Fruit fly (Drosophila melanogaster) whole organism, embryonic: ENCODE measurements around the gene Patr-1.

Experiments
- ATbp ChIP-seq: fragments of 200-800 bp; sonication (Bioruptor generic); optimal IDR thresholded peaks from 2 replicates; lab custom pipeline; 2017; ENCODE audit warnings: missing biosample characterization, mild to moderate bottlenecking, missing genetic modification characterization, missing genetic modification reagents
- CG10147 ChIP-seq: fragments of 200-800 bp; sonication (Bioruptor generic); optimal IDR thresholded peaks from 2 replicates; lab custom pipeline; 2019; ENCODE audit warnings: missing biosample characterization, mild to moderate bottlenecking, missing genetic modification characterization, moderate library complexity
- CG10267 ChIP-seq: fragments of 200-800 bp; sonication (Bioruptor generic); optimal IDR thresholded peaks from 2 replicates; lab custom pipeline; 2018; ENCODE audit warnings: missing biosample characterization, mild to moderate bottlenecking, missing genetic modification characterization, moderate library complexity
- CG11456 ChIP-seq: fragments of 200-800 bp; sonication (Bioruptor generic); IDR thresholded peaks from 3 replicates; pipeline ENCODE4 v1.3.6; 2022; ENCODE audit warnings: missing biosample characterization, missing genetic modification characterization
- CG1233 ChIP-seq: fragments of 200-800 bp; sonication (Bioruptor generic); optimal IDR thresholded peaks from 4 replicates; lab custom pipeline; 2018; ENCODE audit warnings: missing biosample characterization, mild to moderate bottlenecking, missing genetic modification characterization
- CG13775 ChIP-seq: fragments of 200-800 bp; sonication (Bioruptor generic); optimal IDR thresholded peaks from 3 replicates; lab custom pipeline; 2017; ENCODE audit warnings: missing biosample characterization, mild to moderate bottlenecking, missing genetic modification characterization
- CG14014 ChIP-seq: fragments of 200-800 bp; sonication (Bioruptor generic); IDR thresholded peaks from 2 replicates; pipeline ENCODE4 v1.3.6; 2022; ENCODE audit warnings: missing biosample characterization, missing genetic modification characterization
- CG14710 ChIP-seq: fragments of 200-800 bp; sonication (Bioruptor generic); optimal IDR thresholded peaks from 3 replicates; lab custom pipeline; 2019; ENCODE audit warnings: missing biosample characterization, mild to moderate bottlenecking, missing genetic modification characterization, moderate library complexity
- CG1529 ChIP-seq: fragments of 200-800 bp; sonication (Bioruptor generic); optimal IDR thresholded peaks from 3 replicates; lab custom pipeline; 2018; ENCODE audit warnings: missing biosample characterization, missing genetic modification characterization
- CG1603 ChIP-seq: fragments of 200-800 bp; sonication (Bioruptor generic); optimal IDR thresholded peaks from 2 replicates; lab custom pipeline; 2019; ENCODE audit warnings: missing biosample characterization, mild to moderate bottlenecking, missing genetic modification characterization, moderate library complexity
- CG17612 ChIP-seq: fragments of 200-800 bp; sonication (Bioruptor generic); IDR thresholded peaks from 2 replicates; pipeline ENCODE4 v1.3.6; 2022; ENCODE audit warnings: missing biosample characterization, missing genetic modification characterization
- CG17829 ChIP-seq: fragments of 200-800 bp; optimal IDR thresholded peaks from 2 replicates; lab custom pipeline; 2019; ENCODE audit warnings: missing biosample characterization, mild to moderate bottlenecking, missing genetic modification characterization, moderate library complexity
- CG2116 ChIP-seq: fragments of 200-800 bp; sonication (Bioruptor generic); optimal IDR thresholded peaks from 3 replicates; lab custom pipeline; 2018; ENCODE audit warnings: missing biosample characterization, mild to moderate bottlenecking, missing genetic modification characterization
- CG3065 ChIP-seq: fragments of 200-800 bp; sonication (Bioruptor generic); optimal IDR thresholded peaks from 2 replicates; lab custom pipeline; 2016; ENCODE audit warnings: missing biosample characterization, missing genetic modification characterization
- CG32767 ChIP-seq: fragments of 200-800 bp; sonication (Bioruptor generic); IDR thresholded peaks from 2 replicates; pipeline ENCODE4 v1.3.6; 2022; ENCODE audit warnings: missing biosample characterization, missing genetic modification characterization
- CG34224 ChIP-seq: fragments of 200-800 bp; sonication (Bioruptor generic); IDR thresholded peaks from 3 replicates; pipeline ENCODE4 v1.3.6; 2022; ENCODE audit warnings: missing biosample characterization, missing genetic modification characterization; ENCODE audit not compliant: partially characterized antibody
- CG3995 ChIP-seq: fragments of 200-800 bp; sonication (Bioruptor generic); optimal IDR thresholded peaks from 3 replicates; lab custom pipeline; 2016; ENCODE audit warnings: missing biosample characterization, missing genetic modification characterization
- CG4820 ChIP-seq: fragments of 200-800 bp; sonication (Bioruptor generic); optimal IDR thresholded peaks from 3 replicates; lab custom pipeline; 2016; ENCODE audit warnings: missing biosample characterization, missing genetic modification characterization
- CG6654 ChIP-seq: fragments of 200-800 bp; sonication (Bioruptor generic); optimal IDR thresholded peaks from 2 replicates; lab custom pipeline; 2017; ENCODE audit warnings: missing biosample characterization, mild to moderate bottlenecking, missing genetic modification characterization
- CG6689 ChIP-seq: fragments of 200-800 bp; sonication (Bioruptor generic); IDR thresholded peaks from 2 replicates; pipeline ENCODE4 v1.3.6; 2022; ENCODE audit warnings: missing biosample characterization, missing genetic modification characterization
- CG6813 ChIP-seq: fragments of 200-800 bp; sonication (Bioruptor generic); optimal IDR thresholded peaks from 2 replicates; lab custom pipeline; 2017; ENCODE audit warnings: missing biosample characterization, missing genetic modification characterization, mild to moderate bottlenecking, moderate library complexity, missing genetic modification reagents
- Chrac-16 ChIP-seq: fragments of 200-800 bp; sonication (Bioruptor generic); optimal IDR thresholded peaks from 3 replicates; lab custom pipeline; 2016; ENCODE audit warnings: missing biosample characterization, missing genetic modification characterization
- Dll ChIP-seq: fragments of 200-800 bp; sonication (Bioruptor generic); IDR thresholded peaks from 4 replicates; pipeline ENCODE4 v1.3.6; 2022; ENCODE audit warnings: missing biosample characterization, missing genetic modification characterization; ENCODE audit not compliant: partially characterized antibody
- Dref ChIP-seq: fragments of 200-800 bp; sonication (Bioruptor generic); IDR thresholded peaks from 2 replicates; pipeline ENCODE4 v1.3.6; 2022; ENCODE audit warnings: missing biosample characterization, missing genetic modification characterization
- ERR ChIP-seq: fragments of 200-800 bp; sonication (Bioruptor generic); optimal IDR thresholded peaks from 2 replicates; lab custom pipeline; 2016; ENCODE audit warnings: missing biosample characterization, missing genetic modification characterization
- Hmr ChIP-seq: fragments of 200-800 bp; sonication (Bioruptor generic); optimal IDR thresholded peaks from 3 replicates; lab custom pipeline; 2017; ENCODE audit warnings: mild to moderate bottlenecking, missing biosample characterization, missing genetic modification reagents, missing genetic modification characterization
- Hsf ChIP-seq: fragments of 200-800 bp; sonication (Bioruptor generic); optimal IDR thresholded peaks from 3 replicates; lab custom pipeline; 2016; ENCODE audit warnings: missing biosample characterization, missing genetic modification characterization
- Lhr ChIP-seq: fragments of 200-800 bp; sonication (Bioruptor generic); optimal IDR thresholded peaks from 3 replicates; lab custom pipeline; 2017; ENCODE audit warnings: mild to moderate bottlenecking, missing biosample characterization, missing genetic modification reagents, missing genetic modification characterization
- MTF-1 ChIP-seq: fragments of 200-800 bp; sonication (Bioruptor generic); optimal IDR thresholded peaks from 2 replicates; lab custom pipeline; 2018; ENCODE audit warnings: missing biosample characterization, mild to moderate bottlenecking, missing genetic modification characterization, borderline replicate concordance
- Mad ChIP-seq: fragments of 200-800 bp; sonication (Bioruptor generic); optimal IDR thresholded peaks from 2 replicates; lab custom pipeline; 2016; ENCODE audit warnings: missing biosample characterization, missing genetic modification characterization
- NFAT ChIP-seq: fragments of 200-800 bp; sonication (Bioruptor generic); IDR thresholded peaks from 2 replicates; pipeline ENCODE4 v1.3.6; 2022; ENCODE audit warnings: missing biosample characterization, missing genetic modification characterization
- Nf-YA ChIP-seq: fragments of 200-800 bp; sonication (Bioruptor generic); IDR thresholded peaks from 2 replicates; pipeline ENCODE4 v1.3.6; 2022; ENCODE audit warnings: missing biosample characterization, missing genetic modification characterization
- Pdp1 ChIP-seq, 2 experiments: fragments of 200-800 bp; sonication (Bioruptor generic); optimal IDR thresholded peaks; 3 replicates each; lab custom pipeline; 2016; ENCODE audit warnings: missing biosample characterization in 2 of 2, missing genetic modification characterization in 2 of 2, mild to moderate bottlenecking in 1 of 2, moderate library complexity in 1 of 2
- Sox102F ChIP-seq: fragments of 200-800 bp; sonication (Bioruptor generic); optimal IDR thresholded peaks from 2 replicates; lab custom pipeline; 2018; ENCODE audit warnings: missing biosample characterization, mild to moderate bottlenecking, missing genetic modification characterization, moderate library complexity
- ac ChIP-seq: fragments of 200-800 bp; sonication (Bioruptor generic); optimal IDR thresholded peaks from 3 replicates; lab custom pipeline; 2017; ENCODE audit warnings: missing biosample characterization, mild to moderate bottlenecking, missing genetic modification characterization
- aop ChIP-seq: fragments of 200-800 bp; sonication (Bioruptor generic); IDR thresholded peaks from 2 replicates; pipeline ENCODE4 v1.3.6; 2022; ENCODE audit warnings: missing biosample characterization, missing genetic modification characterization
- bsh ChIP-seq, 2 experiments: fragments of 200-800 bp; sonication (Bioruptor generic); optimal IDR thresholded peaks; 2 replicates each; lab custom pipeline; 2017 to 2018; ENCODE audit warnings: mild to moderate bottlenecking in 2 of 2, missing biosample characterization in 2 of 2, missing genetic modification characterization in 2 of 2, moderate library complexity in 1 of 2
- cwo ChIP-seq: fragments of 200-800 bp; sonication (Bioruptor generic); optimal IDR thresholded peaks from 3 replicates; lab custom pipeline; 2017; ENCODE audit warnings: missing biosample characterization, missing genetic modification characterization, mild to moderate bottlenecking, moderate library complexity, missing genetic modification reagents
- dmrt11E ChIP-seq: fragments of 200-800 bp; sonication (Bioruptor generic); optimal IDR thresholded peaks from 3 replicates; lab custom pipeline; 2018; ENCODE audit warnings: missing biosample characterization, mild to moderate bottlenecking, missing genetic modification characterization, moderate library complexity
- ems ChIP-seq: fragments of 200-800 bp; sonication (Bioruptor generic); optimal IDR thresholded peaks from 3 replicates; lab custom pipeline; 2016; ENCODE audit warnings: missing biosample characterization, missing genetic modification characterization
- hbn ChIP-seq: fragments of 200-800 bp; sonication (Bioruptor generic); IDR thresholded peaks from 2 replicates; pipeline ENCODE4 v1.3.6; 2022; ENCODE audit warnings: missing biosample characterization, missing genetic modification characterization; ENCODE audit not compliant: partially characterized antibody
- inv ChIP-seq: fragments of 200-800 bp; sonication (Bioruptor generic); IDR thresholded peaks from 2 replicates; pipeline ENCODE4 v1.3.6; 2022; ENCODE audit warnings: missing biosample characterization, missing genetic modification characterization; ENCODE audit not compliant: partially characterized antibody
- lola ChIP-seq, 3 experiments: fragments of >200 bp in 2 of 3; fragments of 200-800 bp in 1 of 3; sonication (Bioruptor generic) in 1 of 3; optimal IDR thresholded peaks; 2 replicates each; lab custom pipeline; 2017 to 2019; ENCODE audit warnings: missing biosample characterization in 3 of 3, missing genetic modification characterization in 3 of 3, mild to moderate bottlenecking in 1 of 3, moderate library complexity in 1 of 3
- salm ChIP-seq: fragments of 200-800 bp; sonication (Bioruptor generic); optimal IDR thresholded peaks from 2 replicates; lab custom pipeline; 2018; ENCODE audit warnings: missing biosample characterization, mild to moderate bottlenecking, missing genetic modification characterization
- schlank ChIP-seq: fragments of 200-800 bp; sonication (Bioruptor generic); optimal IDR thresholded peaks from 2 replicates; lab custom pipeline; 2018; ENCODE audit warnings: missing biosample characterization, mild to moderate bottlenecking, missing genetic modification characterization
- sens-2 ChIP-seq: fragments of 200-800 bp; sonication (Bioruptor generic); IDR thresholded peaks from 2 replicates; pipeline ENCODE4 v1.3.6; 2022; ENCODE audit warnings: missing biosample characterization, missing genetic modification characterization
- seq ChIP-seq: fragments of 200-800 bp; sonication (Bioruptor generic); IDR thresholded peaks from 2 replicates; pipeline ENCODE4 v1.3.6; 2022; ENCODE audit warnings: missing biosample characterization, missing genetic modification characterization
- stc ChIP-seq: fragments of 200-800 bp; sonication (Bioruptor generic); IDR thresholded peaks from 2 replicates; pipeline ENCODE4 v1.3.6; 2022; ENCODE audit warnings: missing biosample characterization, missing genetic modification characterization
- wor ChIP-seq: fragments of 200-800 bp; sonication (Bioruptor generic); IDR thresholded peaks from 2 replicates; pipeline ENCODE4 v1.3.6; 2022; ENCODE audit warnings: missing biosample characterization, missing genetic modification characterization

The Patr-1 gene

DNA sequence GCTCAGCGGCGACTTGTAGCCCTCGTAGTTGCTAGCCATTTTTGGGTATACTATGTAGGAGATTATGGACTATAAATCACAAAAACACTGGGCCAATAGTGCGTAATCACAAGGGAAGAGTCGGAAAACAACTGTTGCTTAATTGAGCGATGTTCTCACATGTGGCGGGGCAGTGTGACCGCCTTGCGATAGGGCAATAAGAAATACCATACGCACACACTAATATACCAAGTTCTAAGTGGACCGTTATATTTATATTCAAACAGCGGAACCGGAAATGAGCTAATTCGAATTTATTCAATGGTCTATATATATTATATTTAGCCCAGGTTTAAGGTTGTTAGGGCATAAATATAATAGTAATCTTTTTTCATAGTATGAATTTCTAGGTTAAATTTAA lies 22.4 kb upstream of the Patr-1 start, which contains the start of gene Adsl (continued):
- no peak for TF ChIP-seq Sox102F (GFP tag; lab: Kevin White, UChicago)
- peak; percentile 73 for TF ChIP-seq ac (GFP tag; lab: Kevin White, UChicago)
- peak; percentile 55 for TF ChIP-seq salm
- TF ChIP-seq wor (GFP tag; lab: Robert Waterston, UW), result no peak
- TF ChIP-seq CG10147 (GFP tag; lab: Kevin White, UChicago), result no peak
- TF ChIP-seq Dll (GFP tag; lab: Robert Waterston, UW), result 0 out of 4 replicates have a peak, but pooled peaks have one; percentile 49
- no peak for TF ChIP-seq CG14014 (GFP tag; lab: Robert Waterston, UW)
- peak; percentile 62; the same call in 1 of the 2 replicates for TF ChIP-seq aop (GFP tag; lab: Robert Waterston, UW)
- no peak for TF ChIP-seq CG3065 (GFP tag; lab: Kevin White, UChicago)
- peak; percentile 19 for TF ChIP-seq Chrac-16
- peak; percentile 69 for TF ChIP-seq dmrt11E
- TF ChIP-seq CG1233, result peak; percentile 72
- no peak for TF ChIP-seq bsh (GFP tag; optimal IDR thresholded peaks at IDR 0.05; lab: Kevin White, UChicago)
- peak; percentile 31; the same call in 1 of the 2 replicates for TF ChIP-seq CG6689
- peak; percentile 79 for TF ChIP-seq CG14710 (tag; lab: Kevin White, UChicago)
- TF ChIP-seq hbn (GFP tag; lab: Robert Waterston, UW), result 0 out of 2 replicates have a peak, but pooled peaks have one; percentile 14
- peak; percentile 78 for TF ChIP-seq CG1529 (GFP tag; lab: Kevin White, UChicago)
- peak; percentile 32 for TF ChIP-seq Hsf (GFP tag; lab: Kevin White, UChicago)
- TF ChIP-seq CG4820, result peak; percentile 37
- TF ChIP-seq Pdp1 (GFP tag; optimal IDR thresholded peaks at IDR 0.05; lab: Kevin White, UChicago), result peak in 1 of 2 experiments; percentile 84
- peak; percentile 18 for TF ChIP-seq Mad (GFP tag; lab: Kevin White, UChicago)
- TF ChIP-seq CG1603 (tag; lab: Kevin White, UChicago), result peak; percentile 84
- TF ChIP-seq CG2116 (GFP tag; lab: Kevin White, UChicago), result peak; percentile 80
- no peak for TF ChIP-seq CG17829 (tag; lab: Kevin White, UChicago)
- no peak; the same call in 1 of the 2 replicates for TF ChIP-seq seq (GFP tag; lab: Robert Waterston, UW)
- TF ChIP-seq Nf-YA, result peak; percentile 49; the same call in 1 of the 2 replicates
- TF ChIP-seq CG32767 (GFP tag; lab: Robert Waterston, UW), result peak; percentile 35; the same call in 1 of the 2 replicates
- 0 out of 2 replicates have a peak, but pooled peaks have one; percentile 23 for TF ChIP-seq sens-2 (GFP tag; lab: Robert Waterston, UW)
- TF ChIP-seq ERR (GFP tag; lab: Kevin White, UChicago), result no peak
- TF ChIP-seq stc (GFP tag; lab: Robert Waterston, UW), result peak; percentile 63; the same call in 1 of the 2 replicates
- peak; percentile 85 for TF ChIP-seq CG6813 (GFP tag; lab: Kevin White, UChicago)
- TF ChIP-seq CG3995 (GFP tag; lab: Kevin White, UChicago), result peak; percentile 40
- TF ChIP-seq MTF-1, result peak; percentile 88
- TF ChIP-seq CG11456 (GFP tag; lab: Robert Waterston, UW), result no peak
- TF ChIP-seq lola (GFP tag; optimal IDR thresholded peaks at IDR 0.05; lab: Kevin White, UChicago), result no peak
- no peak for TF ChIP-seq ems (GFP tag; lab: Kevin White, UChicago)
- TF ChIP-seq Hmr (GFP tag; lab: Kevin White, UChicago), result peak; percentile 83
- no peak for TF ChIP-seq Dref (GFP tag; lab: Robert Waterston, UW)
- TF ChIP-seq CG13775, result peak; percentile 81
- peak; percentile 7 for TF ChIP-seq CG6654 (GFP tag; lab: Kevin White, UChicago)
- TF ChIP-seq Lhr (GFP tag; lab: Kevin White, UChicago), result peak; percentile 65
- peak; percentile 8; the same call in 1 of the 2 replicates for TF ChIP-seq NFAT (GFP tag; lab: Robert Waterston, UW)
- TF ChIP-seq CG10267 (tag; lab: Kevin White, UChicago), result peak; percentile 77
- peak; percentile 49 for TF ChIP-seq schlank (tag; lab: Kevin White, UChicago)
- TF ChIP-seq inv, result no peak
- peak; percentile 37 for TF ChIP-seq cwo
- peak; percentile 78 for TF ChIP-seq ATbp
- TF ChIP-seq CG17612 (GFP tag; lab: Robert Waterston, UW), result no peak
- peak; percentile 43; the same call in 2 of the 3 replicates for TF ChIP-seq CG34224 (GFP tag; lab: Robert Waterston, UW)
